Worm (Caenorhabditis elegans) whole organism, mixed stage, embryonic: ENCODE results near the gene spig-6.

Source experiments
- M03D4.4 ChIP-seq: sonication (generic microtip); optimal IDR thresholded peaks from 2 replicates; lab custom pipeline; 2017; ENCODE audit warnings: mild to moderate bottlenecking, missing genetic modification characterization, missing compliant biosample characterization
- bed-3 ChIP-seq: fragments of 200-800 bp; sonication (Bioruptor generic); optimal IDR thresholded peaks from 3 replicates; lab custom pipeline; 2018; ENCODE audit warnings: mild to moderate bottlenecking, missing genetic modification characterization, moderate library complexity, missing compliant biosample characterization
- blmp-1 ChIP-seq: fragments of 150-350 bp; optimal IDR thresholded peaks from 2 replicates; lab custom pipeline; 2014; ENCODE audit warnings: missing biosample characterization, missing genetic modification characterization
- ceh-39 ChIP-seq: fragments of 150-350 bp; optimal IDR thresholded peaks from 2 replicates; lab custom pipeline; 2014; ENCODE audit warnings: missing biosample characterization, missing genetic modification characterization
- ceh-43 ChIP-seq: fragments of 200-800 bp; sonication (Bioruptor generic); optimal IDR thresholded peaks from 2 replicates; lab custom pipeline; 2018; ENCODE audit warnings: mild to moderate bottlenecking, missing genetic modification characterization, moderate library complexity, missing compliant biosample characterization
- ceh-83 ChIP-seq: fragments of 200-800 bp; sonication (Bioruptor generic); optimal IDR thresholded peaks from 2 replicates; lab custom pipeline; 2018; ENCODE audit warnings: mild to moderate bottlenecking, missing genetic modification characterization, missing compliant biosample characterization
- ces-1 ChIP-seq: fragments of 150-350 bp; optimal IDR thresholded peaks from 2 replicates; lab custom pipeline; 2014; ENCODE audit warnings: missing biosample characterization, missing genetic modification reagents, missing genetic modification characterization
- cnd-1 ChIP-seq: fragments of 200-800 bp; sonication (Bioruptor generic); optimal IDR thresholded peaks from 2 replicates; lab custom pipeline; 2018; ENCODE audit warnings: mild to moderate bottlenecking, missing genetic modification characterization, missing compliant biosample characterization
- elt-3 ChIP-seq: fragments of 150-350 bp; optimal IDR thresholded peaks from 2 replicates; lab custom pipeline; 2014; ENCODE audit warnings: missing biosample characterization, missing genetic modification characterization
- flh-1 ChIP-seq: fragments of 200-800 bp; sonication (Bioruptor generic); optimal IDR thresholded peaks from 2 replicates; lab custom pipeline; 2018; ENCODE audit warnings: mild to moderate bottlenecking, missing genetic modification characterization, moderate library complexity, missing compliant biosample characterization
- hlh-1 ChIP-seq: fragments of 150-350 bp; optimal IDR thresholded peaks from 2 replicates; lab custom pipeline; 2014; ENCODE audit warnings: missing biosample characterization, missing genetic modification reagents, missing genetic modification characterization
- lin-13 ChIP-seq: fragments of 150-350 bp; optimal IDR thresholded peaks from 2 replicates; lab custom pipeline; 2014; ENCODE audit warnings: missing biosample characterization, missing genetic modification characterization
- mab-5 ChIP-seq: fragments of 150-350 bp; optimal IDR thresholded peaks from 2 replicates; lab custom pipeline; 2014; ENCODE audit warnings: missing biosample characterization, missing genetic modification characterization
- mep-1 ChIP-seq: fragments of 150-350 bp; optimal IDR thresholded peaks from 2 replicates; lab custom pipeline; 2017; ENCODE audit warnings: missing biosample characterization, missing genetic modification reagents, missing genetic modification characterization, inconsistent platforms
- mls-2 ChIP-seq: sonication (generic microtip); optimal IDR thresholded peaks from 2 replicates; lab custom pipeline; 2016; ENCODE audit warnings: mild to moderate bottlenecking, missing genetic modification characterization, moderate library complexity, missing compliant biosample characterization
- nhr-237 ChIP-seq: fragments of 150-350 bp; optimal IDR thresholded peaks from 2 replicates; lab custom pipeline; 2014; ENCODE audit warnings: missing biosample characterization, missing genetic modification characterization
- nhr-28 ChIP-seq: fragments of 150-350 bp; optimal IDR thresholded peaks from 2 replicates; lab custom pipeline; 2014; ENCODE audit warnings: missing biosample characterization, missing genetic modification characterization
- nhr-76 ChIP-seq: sonication (generic microtip); optimal IDR thresholded peaks from 2 replicates; lab custom pipeline; 2017; ENCODE audit warnings: missing biosample characterization, missing genetic modification characterization
- pha-4 ChIP-seq: fragments of 150-350 bp; optimal IDR thresholded peaks from 2 replicates; lab custom pipeline; 2018; ENCODE audit warnings: missing biosample characterization, missing genetic modification reagents, missing genetic modification characterization
- snpc-4 ChIP-seq: fragments of 150-350 bp; optimal IDR thresholded peaks from 2 replicates; lab custom pipeline; 2014; ENCODE audit warnings: missing biosample characterization, missing genetic modification characterization
- sptf-1 ChIP-seq: sonication (generic microtip); optimal IDR thresholded peaks from 2 replicates; lab custom pipeline; 2017; ENCODE audit warnings: mild to moderate bottlenecking, missing genetic modification characterization, moderate library complexity, missing compliant biosample characterization
- tbx-8 ChIP-seq: fragments of 200-800 bp; sonication (Bioruptor generic); optimal IDR thresholded peaks from 2 replicates; lab custom pipeline; 2018; ENCODE audit warnings: mild to moderate bottlenecking, missing genetic modification characterization, moderate library complexity, missing compliant biosample characterization
- unc-120 ChIP-seq: sonication (generic microtip); optimal IDR thresholded peaks from 2 replicates; lab custom pipeline; 2017; ENCODE audit warnings: missing genetic modification characterization, missing compliant biosample characterization; ENCODE audit not compliant: poor library complexity, severe bottlenecking
- unc-39 ChIP-seq: fragments of 150-350 bp; optimal IDR thresholded peaks from 2 replicates; lab custom pipeline; 2014; ENCODE audit warnings: missing biosample characterization, missing genetic modification characterization
- unc-62 ChIP-seq: fragments of 150-350 bp; optimal IDR thresholded peaks from 2 replicates; lab custom pipeline; 2014; ENCODE audit warnings: missing biosample characterization, missing genetic modification reagents, missing genetic modification characterization
- zip-8 ChIP-seq: fragments of 150-350 bp; optimal IDR thresholded peaks from 2 replicates; lab custom pipeline; 2014; ENCODE audit warnings: missing biosample characterization, missing genetic modification characterization
- ztf-11 ChIP-seq: fragments of 150-350 bp; optimal IDR thresholded peaks from 2 replicates; lab custom pipeline; 2014; ENCODE audit warnings: missing biosample characterization, missing genetic modification characterization

The spig-6 gene

DNA sequence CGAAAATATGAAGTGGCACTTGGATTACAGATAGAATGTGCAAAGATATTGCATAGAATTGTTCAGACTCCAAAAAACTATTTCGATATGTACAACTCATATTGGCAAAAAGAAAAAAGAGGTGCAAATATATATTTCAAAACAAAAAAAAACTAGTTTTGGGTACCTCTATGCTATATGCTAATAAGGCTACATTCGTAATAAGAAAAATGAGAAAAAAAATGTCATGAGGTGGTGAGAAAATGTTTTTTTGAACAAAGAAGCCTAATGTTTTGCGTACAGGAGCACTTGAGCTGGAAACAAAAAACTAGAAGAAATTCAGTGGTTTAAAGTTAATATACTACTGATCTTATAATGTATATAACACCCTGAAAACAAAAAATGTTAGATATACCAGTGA lies 20.5 kb upstream of the spig-6 start, which contains the start of gene srh-142:
Gene srh-142, minus strand, starts transcription at position 101 of the 400 bp plus-strand sequence.
- TF ChIP-seq ztf-11 (tag; lab: Kevin White, UChicago) (no peak), flh-1 (no peak), sptf-1 (no peak), M03D4.4 (tag; lab: Kevin White, UChicago) (no peak), pha-4 (tag; lab: Kevin White, UChicago) (no peak), ceh-83 (no peak), tbx-8 (no peak), elt-3 (tag; lab: Kevin White, UChicago) (no peak), snpc-4 (tag; lab: Kevin White, UChicago) (no peak), unc-120 (no peak), hlh-1 (no peak), ceh-43 (GFP tag; lab: Kevin White, UChicago) (no peak), blmp-1 (tag; lab: Kevin White, UChicago) (no peak)

DNA sequence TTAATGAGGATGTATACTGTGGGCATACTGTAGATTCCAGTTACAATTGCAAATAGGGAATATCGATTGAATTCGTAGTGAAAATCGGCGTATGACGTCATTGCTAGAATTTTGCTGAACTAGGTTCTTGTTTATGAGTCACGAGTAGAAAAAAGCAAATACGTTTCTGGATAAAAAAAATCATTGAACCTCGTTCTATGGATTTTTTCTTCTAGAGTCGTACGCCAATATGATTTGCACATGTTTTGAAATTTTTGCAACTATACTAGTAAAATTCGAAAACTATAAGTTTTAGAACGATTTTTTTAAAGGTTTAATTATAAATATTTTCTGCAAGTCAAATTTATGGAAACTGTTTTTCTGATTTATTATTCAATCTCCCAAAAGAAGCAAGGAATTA lies 13.5 kb upstream of the spig-6 start, which contains the start of gene sru-44:
Gene sru-44, minus strand, starts transcription at position 101 of the 400 bp plus-strand sequence.
- TF ChIP-seq snpc-4 (tag; lab: Kevin White, UChicago) (no peak), nhr-28 (no peak), ztf-11 (tag; lab: Kevin White, UChicago) (no peak), hlh-1 (no peak), unc-39 (tag; lab: Kevin White, UChicago) (no peak), nhr-76 (tag; lab: Kevin White, UChicago) (no peak), bed-3 (GFP tag; lab: Kevin White, UChicago) (no peak), M03D4.4 (tag; lab: Kevin White, UChicago) (no peak), pha-4 (tag; lab: Kevin White, UChicago) (no peak), nhr-237 (no peak), sptf-1 (no peak), ces-1 (GFP tag; lab: Kevin White, UChicago) (no peak), ceh-39 (tag; lab: Kevin White, UChicago) (no peak), mls-2 (tag; lab: Kevin White, UChicago) (no peak), flh-1 (no peak), zip-8 (tag; lab: Kevin White, UChicago) (no peak), tbx-8 (no peak), ceh-83 (no peak), blmp-1 (tag; lab: Kevin White, UChicago) (no peak), mep-1 (tag; lab: Kevin White, UChicago) (no peak)
- TF ChIP-seq, all 35 proteins: peak for 0

DNA sequence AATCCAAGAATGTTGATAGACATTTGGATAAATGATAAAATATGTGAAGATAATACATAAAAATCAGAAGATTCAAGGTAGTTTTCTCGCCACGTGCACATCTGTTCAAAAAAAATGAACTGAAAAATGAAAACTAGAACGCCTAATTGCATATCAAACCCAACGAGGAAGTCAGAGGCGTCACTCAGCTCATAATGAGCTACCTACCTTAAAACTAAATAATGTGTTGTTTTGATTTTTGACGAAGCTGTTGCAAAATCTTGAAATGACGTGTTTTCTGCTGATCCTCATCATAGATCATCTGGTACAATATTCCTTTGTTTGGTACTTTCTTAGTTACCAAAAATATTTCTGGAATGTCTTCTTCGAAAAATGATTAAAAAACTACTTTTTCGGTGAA lies 10.5 kb upstream of the spig-6 start, which contains the start of gene srh-138:
Gene srh-138, minus strand, starts transcription at position 101 of the 400 bp plus-strand sequence.
- TF ChIP-seq ceh-83, result no peak
- no peak for TF ChIP-seq nhr-76 (tag; lab: Kevin White, UChicago)
- TF ChIP-seq cnd-1 (tag; lab: Kevin White, UChicago), result no peak
- TF ChIP-seq mab-5 (tag; lab: Kevin White, UChicago), result no peak
- TF ChIP-seq ceh-43 (GFP tag; lab: Kevin White, UChicago), result no peak
- TF ChIP-seq sptf-1, result no peak
- no peak for TF ChIP-seq hlh-1
- no peak for TF ChIP-seq lin-13 (tag; lab: Kevin White, UChicago)
- no peak for TF ChIP-seq pha-4 (tag; lab: Kevin White, UChicago)
- TF ChIP-seq mls-2 (tag; lab: Kevin White, UChicago), result no peak
- TF ChIP-seq tbx-8, result no peak

DNA sequence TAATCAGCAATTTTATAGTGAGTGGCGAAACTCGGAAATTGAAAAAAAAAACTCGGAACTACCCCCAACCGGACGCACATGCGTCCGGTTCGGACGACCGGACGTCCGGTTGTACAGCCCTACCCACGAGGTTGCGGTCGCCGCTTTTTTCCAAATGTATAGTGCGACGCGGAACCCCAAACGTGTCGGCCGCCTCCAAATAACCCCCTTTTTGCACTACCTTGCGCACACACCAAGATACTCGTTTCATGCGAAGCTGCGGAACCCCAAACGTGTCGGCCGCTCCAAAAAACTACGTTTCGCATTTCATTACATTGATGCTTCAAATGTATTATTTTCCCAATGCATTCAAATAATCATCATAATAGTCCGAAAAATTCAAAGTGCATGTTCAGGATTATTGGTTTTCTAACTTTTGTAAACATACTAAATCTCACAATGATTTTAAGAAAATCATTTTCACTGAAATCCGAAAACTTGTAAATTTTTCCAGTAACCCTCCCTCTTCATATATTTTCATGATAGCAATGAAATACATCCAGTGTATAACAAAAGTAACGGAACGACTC lies 9.3 kb upstream of the spig-6 start, which contains the start of gene srw-35:
Gene srw-35, plus strand, starts transcription at position 519 of the 569 bp plus-strand sequence.
- no peak for TF ChIP-seq cnd-1 (tag; lab: Kevin White, UChicago)

DNA sequence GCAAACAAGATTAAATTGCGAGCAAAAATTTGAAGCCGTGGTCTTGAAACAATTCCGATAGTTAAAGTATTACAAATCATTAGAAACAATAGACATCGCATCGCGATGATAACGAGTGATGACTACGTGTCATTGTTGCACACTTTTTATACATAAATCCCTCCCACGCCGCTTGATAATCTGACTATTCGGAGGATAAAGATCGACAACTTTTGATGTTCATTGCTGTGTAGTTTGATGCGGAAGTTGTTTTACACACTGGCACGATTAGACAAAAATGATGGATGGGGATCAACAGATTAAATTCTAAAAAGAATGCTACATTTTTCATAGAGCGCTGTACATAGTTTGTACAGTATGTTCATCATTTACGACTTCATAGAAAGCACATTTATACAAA lies 2.1 kb upstream of the spig-6 start, which contains the start of gene T08G3.11:
Gene T08G3.11, minus strand, starts transcription at position 101 of the 400 bp plus-strand sequence.
- TF ChIP-seq nhr-237 (no peak), unc-39 (tag; lab: Kevin White, UChicago) (no peak), unc-62 (GFP tag; lab: Kevin White, UChicago) (no peak), mep-1 (tag; lab: Kevin White, UChicago) (no peak), lin-13 (tag; lab: Kevin White, UChicago) (no peak)

DNA sequence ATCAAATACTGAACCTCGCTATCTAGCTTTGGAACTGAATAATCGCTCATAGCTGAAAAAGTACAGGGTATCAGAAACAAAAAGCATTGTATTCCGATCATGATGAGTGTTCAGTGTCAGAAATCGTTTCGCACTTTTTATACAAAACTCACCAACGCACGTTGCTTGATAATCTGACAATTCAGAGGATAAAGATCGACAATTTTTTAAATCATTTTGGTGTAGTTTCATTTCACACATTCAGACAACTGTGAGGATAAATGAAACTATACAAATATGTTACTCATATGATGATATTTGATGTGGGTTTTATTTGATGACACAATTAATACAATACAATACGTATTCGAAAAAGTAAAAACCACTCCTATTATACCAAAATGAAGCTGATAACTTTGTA lies 1.7 kb downstream of the spig-6 start, which contains the start of gene F57E7.2:
Gene F57E7.2, minus strand, starts transcription at position 101 of the 400 bp plus-strand sequence.
- no peak for TF ChIP-seq mab-5 (tag; lab: Kevin White, UChicago)
- no peak for TF ChIP-seq bed-3 (GFP tag; lab: Kevin White, UChicago)
- no peak for TF ChIP-seq lin-13 (tag; lab: Kevin White, UChicago)
- TF ChIP-seq mep-1 (tag; lab: Kevin White, UChicago), result no peak
- TF ChIP-seq pha-4 (tag; lab: Kevin White, UChicago), result no peak
- no peak for TF ChIP-seq M03D4.4 (tag; lab: Kevin White, UChicago)
